Worm (Caenorhabditis elegans) whole organism, L1 larva: ENCODE data around the gene mdt-26.

Experiments used
- C04F5.9 ChIP-seq: sonication (generic microtip); optimal IDR thresholded peaks from 2 replicates; lab custom pipeline; 2016; ENCODE audit warnings: missing genetic modification characterization, missing compliant biosample characterization
- C16A3.4 ChIP-seq: fragments of 150-350 bp; optimal IDR thresholded peaks from 2 replicates; lab custom pipeline; 2014; ENCODE audit warnings: missing biosample characterization, missing genetic modification characterization
- C34B4.2 ChIP-seq: sonication (generic microtip); optimal IDR thresholded peaks from 2 replicates; lab custom pipeline; 2017; ENCODE audit warnings: mild to moderate bottlenecking, missing genetic modification characterization, missing compliant biosample characterization
- aly-2 ChIP-seq: fragments of 150-350 bp; optimal IDR thresholded peaks from 2 replicates; lab custom pipeline; 2014; ENCODE audit warnings: missing biosample characterization, missing genetic modification characterization
- ama-1 ChIP-seq: fragments of 150-350 bp; optimal IDR thresholded peaks from 2 replicates; lab custom pipeline; 2014
- blmp-1 ChIP-seq: fragments of 150-350 bp; optimal IDR thresholded peaks from 2 replicates; lab custom pipeline; 2014; ENCODE audit warnings: missing biosample characterization, missing genetic modification characterization
- ceh-88 ChIP-seq: fragments of 200-800 bp; sonication (Bioruptor generic); IDR thresholded peaks from 2 replicates; pipeline ENCODE4 v1.3.6; 2022; ENCODE audit warnings: missing genetic modification characterization, missing compliant biosample characterization
- dsc-1 ChIP-seq: sonication (generic microtip); optimal IDR thresholded peaks from 2 replicates; lab custom pipeline; 2016; ENCODE audit warnings: mild to moderate bottlenecking, missing genetic modification characterization, missing compliant biosample characterization
- efl-1 ChIP-seq, 4 experiments: fragments of 150-350 bp; optimal IDR thresholded peaks in 3 of 4; peaks in 1 of 4; 1 replicate in 1 of 4; 2 replicates in 3 of 4; lab custom pipeline; 2014; ENCODE audit warnings: missing biosample characterization in 2 of 4, missing genetic modification characterization in 2 of 4, missing genetic modification reagents in 2 of 4
- efl-3 ChIP-seq: fragments of 200-800 bp; sonication (Bioruptor generic); optimal IDR thresholded peaks from 2 replicates; lab custom pipeline; 2018; ENCODE audit warnings: mild to moderate bottlenecking, missing genetic modification characterization, missing compliant biosample characterization
- egl-27 ChIP-seq, 2 experiments: fragments of 150-350 bp in 1 of 2; sonication (generic microtip); optimal IDR thresholded peaks; 3 replicates each; lab custom pipeline; 2017 to 2018; ENCODE audit warnings: missing biosample characterization in 2 of 2, missing genetic modification characterization in 2 of 2, missing genetic modification reagents in 2 of 2
- elt-2 ChIP-seq: sonication (generic microtip); optimal IDR thresholded peaks from 2 replicates; lab custom pipeline; 2016; ENCODE audit warnings: missing genetic modification characterization, mild to moderate bottlenecking, inconsistent platforms, missing compliant biosample characterization, missing genetic modification reagents
- fkh-10 ChIP-seq: sonication (generic microtip); optimal IDR thresholded peaks from 2 replicates; lab custom pipeline; 2017; ENCODE audit warnings: missing biosample characterization, missing genetic modification reagents, missing genetic modification characterization
- fkh-4 ChIP-seq: sonication (generic microtip); optimal IDR thresholded peaks from 2 replicates; lab custom pipeline; 2016; ENCODE audit warnings: missing compliant biosample characterization, missing genetic modification characterization, borderline replicate concordance
- fkh-8 ChIP-seq: sonication (generic microtip); optimal IDR thresholded peaks from 2 replicates; lab custom pipeline; 2016; ENCODE audit warnings: mild to moderate bottlenecking, missing genetic modification characterization, missing compliant biosample characterization
- fos-1 ChIP-seq: fragments of 150-350 bp; optimal IDR thresholded peaks from 2 replicates; lab custom pipeline; 2014; ENCODE audit warnings: missing biosample characterization, missing genetic modification characterization
- grh-1 ChIP-seq: fragments of 200-800 bp; sonication (Bioruptor generic); IDR thresholded peaks from 2 replicates; pipeline ENCODE4 v1.3.6; 2022; ENCODE audit warnings: missing genetic modification reagents, missing genetic modification characterization, missing compliant biosample characterization
- hlh-17 ChIP-seq: fragments of 200-800 bp; sonication (Bioruptor generic); optimal IDR thresholded peaks from 2 replicates; lab custom pipeline; 2018; ENCODE audit warnings: missing genetic modification characterization, mild to moderate bottlenecking, missing compliant biosample characterization, moderate library complexity, borderline replicate concordance
- hlh-4 ChIP-seq: sonication (generic microtip); optimal IDR thresholded peaks from 2 replicates; lab custom pipeline; 2016; ENCODE audit warnings: mild to moderate bottlenecking, missing genetic modification characterization, missing compliant biosample characterization
- hpl-2 ChIP-seq: fragments of 150-350 bp; optimal IDR thresholded peaks from 2 replicates; lab custom pipeline; 2014; ENCODE audit warnings: missing biosample characterization, missing genetic modification reagents, missing genetic modification characterization
- irx-1 ChIP-seq: sonication (generic microtip); optimal IDR thresholded peaks from 2 replicates; lab custom pipeline; 2016; ENCODE audit warnings: missing genetic modification characterization, missing compliant biosample characterization
- isw-1 ChIP-seq: fragments of 200-800 bp; sonication (Bioruptor generic); IDR thresholded peaks from 2 replicates; pipeline ENCODE4 v1.3.6; 2022; ENCODE audit warnings: missing genetic modification characterization, missing compliant biosample characterization
- lin-13 ChIP-seq: fragments of 150-350 bp; optimal IDR thresholded peaks from 2 replicates; lab custom pipeline; 2014; ENCODE audit warnings: missing biosample characterization, missing genetic modification reagents, missing genetic modification characterization
- lin-14 ChIP-seq: fragments of 200-800 bp; sonication (Bioruptor generic); optimal IDR thresholded peaks from 2 replicates; lab custom pipeline; 2018; ENCODE audit warnings: mild to moderate bottlenecking, missing genetic modification characterization, moderate library complexity, missing compliant biosample characterization
- lin-15B ChIP-seq: fragments of 150-350 bp; sonication (generic microtip); optimal IDR thresholded peaks from 3 replicates; lab custom pipeline; 2014; ENCODE audit warnings: missing biosample characterization, missing genetic modification characterization
- lir-3 ChIP-seq: sonication (generic microtip); optimal IDR thresholded peaks from 2 replicates; lab custom pipeline; 2016; ENCODE audit warnings: mild to moderate bottlenecking, missing genetic modification characterization, moderate library complexity, missing compliant biosample characterization; ENCODE audit not compliant: poor library complexity
- lsy-2 ChIP-seq, 2 experiments: fragments of 150-350 bp; optimal IDR thresholded peaks; 2 replicates each; lab custom pipeline; 2014; ENCODE audit warnings: missing biosample characterization in 2 of 2, missing genetic modification characterization in 2 of 2
- mef-2 ChIP-seq: fragments of 150-350 bp; optimal IDR thresholded peaks from 2 replicates; lab custom pipeline; 2014; ENCODE audit warnings: missing biosample characterization, missing genetic modification characterization
- nhr-20 ChIP-seq: sonication (generic microtip); optimal IDR thresholded peaks from 2 replicates; lab custom pipeline; 2016; ENCODE audit warnings: mild to moderate bottlenecking, missing genetic modification characterization, missing compliant biosample characterization
- nhr-237 ChIP-seq: fragments of 150-350 bp; optimal IDR thresholded peaks from 2 replicates; lab custom pipeline; 2014; ENCODE audit warnings: missing biosample characterization, missing genetic modification characterization
- nhr-71 ChIP-seq: sonication (generic microtip); optimal IDR thresholded peaks from 2 replicates; lab custom pipeline; 2016; ENCODE audit warnings: mild to moderate bottlenecking, missing genetic modification characterization, moderate library complexity, missing compliant biosample characterization
- nhr-76 ChIP-seq: sonication (generic microtip); optimal IDR thresholded peaks from 2 replicates; lab custom pipeline; 2017; ENCODE audit warnings: missing biosample characterization, missing genetic modification characterization
- nhr-77 ChIP-seq: fragments of 150-350 bp; optimal IDR thresholded peaks from 2 replicates; lab custom pipeline; 2014; ENCODE audit warnings: missing biosample characterization, missing genetic modification characterization
- nhr-84 ChIP-seq: sonication (generic microtip); optimal IDR thresholded peaks from 2 replicates; lab custom pipeline; 2017; ENCODE audit warnings: missing biosample characterization, missing genetic modification characterization
- nhr-90 ChIP-seq: sonication (generic microtip); optimal IDR thresholded peaks from 2 replicates; lab custom pipeline; 2016; ENCODE audit warnings: mild to moderate bottlenecking, missing genetic modification characterization, missing compliant biosample characterization; ENCODE audit not compliant: poor library complexity
- pax-3 ChIP-seq: fragments of 200-800 bp; sonication (Bioruptor generic); optimal IDR thresholded peaks from 2 replicates; lab custom pipeline; 2018; ENCODE audit warnings: mild to moderate bottlenecking, missing genetic modification characterization, moderate library complexity, missing compliant biosample characterization
- pqm-1 ChIP-seq: sonication (generic microtip); optimal IDR thresholded peaks from 3 replicates; lab custom pipeline; 2017; ENCODE audit warnings: missing biosample characterization, missing genetic modification characterization
- rnt-1 ChIP-seq: sonication (generic microtip); optimal IDR thresholded peaks from 2 replicates; lab custom pipeline; 2016; ENCODE audit warnings: mild to moderate bottlenecking, missing genetic modification characterization, moderate library complexity, missing compliant biosample characterization
- snu-23 ChIP-seq: sonication (generic microtip); optimal IDR thresholded peaks from 2 replicates; lab custom pipeline; 2016; ENCODE audit warnings: missing genetic modification characterization, missing compliant biosample characterization
- swsn-7 ChIP-seq: sonication (generic microtip); optimal IDR thresholded peaks from 2 replicates; lab custom pipeline; 2016; ENCODE audit warnings: missing genetic modification characterization, missing compliant biosample characterization
- tbx-2 ChIP-seq: sonication (generic microtip); optimal IDR thresholded peaks from 2 replicates; lab custom pipeline; 2016; ENCODE audit warnings: missing genetic modification characterization, missing compliant biosample characterization
- unc-62 ChIP-seq: fragments of 150-350 bp; optimal IDR thresholded peaks from 2 replicates; lab custom pipeline; 2014; ENCODE audit warnings: missing biosample characterization, missing genetic modification reagents, missing genetic modification characterization
- unc-98 ChIP-seq: fragments of 200-800 bp; sonication (Bioruptor generic); IDR thresholded peaks from 2 replicates; pipeline ENCODE4 v1.3.6; 2022; ENCODE audit warnings: missing genetic modification characterization, missing compliant biosample characterization
- vab-15 ChIP-seq: sonication (generic microtip); optimal IDR thresholded peaks from 2 replicates; lab custom pipeline; 2017; ENCODE audit warnings: missing genotype, mild to moderate bottlenecking, missing genetic modification characterization, missing compliant biosample characterization
- xbp-1 ChIP-seq: sonication (generic microtip); optimal IDR thresholded peaks from 2 replicates; lab custom pipeline; 2016; ENCODE audit warnings: missing genetic modification characterization, missing compliant biosample characterization
- zag-1 ChIP-seq: fragments of 150-350 bp; optimal IDR thresholded peaks from 2 replicates; lab custom pipeline; 2014; ENCODE audit warnings: missing biosample characterization, missing genetic modification characterization
- zip-4 ChIP-seq: fragments of 200-800 bp; sonication (Bioruptor generic); optimal IDR thresholded peaks from 2 replicates; lab custom pipeline; 2018; ENCODE audit warnings: mild to moderate bottlenecking, missing genetic modification characterization, moderate library complexity, missing compliant biosample characterization

Gene mdt-26

DNA sequence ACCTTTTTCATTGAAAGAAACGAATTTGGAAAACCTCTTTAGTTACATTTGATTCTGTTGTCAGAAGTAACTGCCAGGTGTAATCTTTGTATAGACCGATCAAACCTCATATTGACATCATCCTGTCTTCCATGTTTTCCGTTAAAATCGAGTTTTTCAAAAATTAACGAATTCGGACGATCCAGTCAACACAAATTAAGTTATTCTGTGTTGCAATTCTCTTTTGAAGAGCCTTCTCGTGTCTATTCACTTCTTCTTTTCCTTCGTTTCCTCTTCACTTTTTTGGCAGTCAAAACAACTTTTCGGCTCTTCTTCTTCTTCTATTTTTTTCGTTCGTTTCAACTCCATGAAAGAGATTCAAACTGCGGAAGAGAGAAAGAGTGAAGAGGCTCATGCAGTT is 47.2 kb downstream of the mdt-26 start:
- peak; percentile 90 for TF ChIP-seq fkh-10
- TF ChIP-seq tbx-2: peak; percentile 42
- TF ChIP-seq lin-14 (GFP tag; lab: Kevin White, UChicago): peak; percentile 77
- no peak for TF ChIP-seq pax-3
- TF ChIP-seq nhr-71 (tag; lab: Kevin White, UChicago): peak; percentile 4
- TF ChIP-seq, all 84 proteins: peak for 4

DNA sequence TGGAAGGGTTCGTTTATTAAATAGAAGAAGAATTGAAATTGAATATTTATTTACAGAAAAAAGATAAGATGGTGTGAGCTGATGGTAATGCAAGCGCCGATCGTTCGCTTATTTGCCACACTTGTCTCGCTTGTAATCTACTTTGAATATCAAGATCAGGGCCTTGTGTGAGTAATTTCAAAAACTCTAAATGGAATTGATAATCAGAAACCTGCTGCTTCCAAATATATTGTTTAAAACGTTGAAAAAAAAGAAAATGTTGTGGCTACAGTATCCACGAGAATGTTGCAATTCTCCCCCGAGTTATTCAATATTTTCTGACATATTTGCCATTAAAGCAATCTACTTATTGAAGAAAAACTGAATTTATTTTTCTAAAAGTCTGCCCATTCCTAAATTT is 49.9 kb downstream of the mdt-26 start:
- no peak for TF ChIP-seq swsn-7 (tag; lab: Kevin White, UChicago)
- TF ChIP-seq zag-1 (tag; lab: Kevin White, UChicago): no peak
- no peak for TF ChIP-seq lsy-2 (tag; optimal IDR thresholded peaks at IDR 0.05; lab: Kevin White, UChicago)
- no peak for TF ChIP-seq nhr-84
- TF ChIP-seq hlh-17: no peak
- no peak for TF ChIP-seq efl-1 (optimal IDR thresholded peaks at IDR 0.05; lab: Kevin White, UChicago)
- TF ChIP-seq efl-1 (GFP tag; optimal IDR thresholded peaks at IDR 0.05 in 1 of 2; lab: Kevin White, UChicago): peak in 1 of 2 experiments; percentile 81

DNA sequence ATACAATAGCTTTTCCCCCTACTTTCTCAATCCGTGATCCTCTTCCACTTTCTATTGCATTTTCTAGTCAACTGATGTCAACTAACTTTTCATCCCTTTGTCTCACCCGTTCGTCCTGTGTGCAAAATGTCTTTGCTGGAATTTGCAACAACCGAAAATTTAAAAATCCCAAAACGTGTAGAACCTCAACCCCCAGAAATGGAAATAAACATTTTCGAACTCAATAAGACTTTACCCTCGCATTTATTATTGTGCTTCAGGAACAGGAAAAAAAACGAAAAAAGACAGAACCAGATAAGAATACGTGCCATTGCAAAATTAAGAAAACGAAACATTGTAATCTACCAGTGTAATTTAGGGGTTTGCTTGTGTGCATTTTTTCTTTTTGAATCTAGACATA is 51.1 kb downstream of the mdt-26 start:
- TF ChIP-seq lin-15B (tag; lab: Kevin White, UChicago): no peak
- TF ChIP-seq hpl-2: no peak
- no peak for TF ChIP-seq hlh-17
- TF ChIP-seq blmp-1 (tag; lab: Kevin White, UChicago): no peak
- no peak for TF ChIP-seq grh-1 (GFP tag; lab: Robert Waterston, UW)
- peak; percentile 3 for TF ChIP-seq snu-23 (GFP tag; lab: Kevin White, UChicago)
- no peak for TF ChIP-seq unc-98 (GFP tag; lab: Robert Waterston, UW)

DNA sequence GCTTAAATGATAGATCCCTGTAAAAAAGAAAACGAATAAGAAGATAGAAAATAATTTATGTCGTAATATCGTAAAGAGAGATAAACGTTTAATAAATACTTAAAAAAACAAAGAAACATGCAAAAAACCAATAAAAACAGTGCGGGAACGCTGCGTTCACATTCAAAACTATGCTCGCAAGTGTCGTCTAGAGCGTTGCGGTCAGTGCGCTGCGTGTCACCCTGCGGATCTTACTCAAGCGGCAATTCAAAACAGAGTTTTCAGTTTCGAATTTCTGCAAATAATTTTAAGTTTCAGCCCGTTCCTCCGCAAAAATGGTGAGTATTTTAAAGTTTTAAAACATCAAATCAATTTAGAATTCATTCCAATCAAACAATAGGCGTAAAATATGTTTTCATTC is 53.8 kb downstream of the mdt-26 start, which contains the start of the genes tiar-1 and lelo-4:
Gene tiar-1 (minus strand): TSS at position 17 of the 400 bp plus-strand sequence.
Gene lelo-4 (plus strand): TSS at position 118 of the 400 bp plus-strand sequence.
- TF ChIP-seq aly-2 (tag; lab: Kevin White, UChicago) (no peak), hpl-2 (no peak), irx-1 (tag; lab: Kevin White, UChicago) (no peak), unc-62 (GFP tag; lab: Kevin White, UChicago) (no peak), elt-2 (tag; lab: Kevin White, UChicago) (no peak), egl-27 (tag; optimal IDR thresholded peaks at IDR 0.05; lab: Kevin White, UChicago) (no peak), grh-1 (GFP tag; lab: Robert Waterston, UW) (no peak), C34B4.2 (tag; lab: Kevin White, UChicago) (no peak), vab-15 (tag; lab: Kevin White, UChicago) (no peak), C04F5.9 (no peak), swsn-7 (tag; lab: Kevin White, UChicago) (peak; percentile 54), pqm-1 (tag; lab: Kevin White, UChicago) (no peak), tbx-2 (peak; percentile 57), fkh-8 (tag; lab: Kevin White, UChicago) (peak; percentile 44), lin-14 (GFP tag; lab: Kevin White, UChicago) (peak; percentile 76), lir-3 (tag; lab: Kevin White, UChicago) (peak; percentile 42), unc-98 (GFP tag; lab: Robert Waterston, UW) (no peak), dsc-1 (no peak), efl-3 (GFP tag; lab: Kevin White, UChicago) (no peak), ceh-88 (GFP tag; lab: Robert Waterston, UW) (no peak), mef-2 (tag; lab: Kevin White, UChicago) (no peak), rnt-1 (tag; lab: Kevin White, UChicago) (peak; percentile 74), nhr-237 (tag; lab: Kevin White, UChicago) (no peak), hlh-17 (no peak), fkh-4 (tag; lab: Kevin White, UChicago) (no peak), C16A3.4 (tag; lab: Kevin White, UChicago) (peak; percentile 66), xbp-1 (tag; lab: Kevin White, UChicago) (peak; percentile 63), nhr-90 (peak; percentile 19), hlh-4 (no peak), nhr-76 (tag; lab: Kevin White, UChicago) (no peak), isw-1 (peak; percentile 50), zip-4 (GFP tag; lab: Kevin White, UChicago) (no peak), nhr-77 (tag; lab: Kevin White, UChicago) (peak; percentile 29), fos-1 (tag; lab: Kevin White, UChicago) (peak; percentile 60), zag-1 (tag; lab: Kevin White, UChicago) (no peak), lin-13 (GFP tag; lab: Kevin White, UChicago) (peak; percentile 50), nhr-20 (tag; lab: Kevin White, UChicago) (peak; percentile 68), ama-1 (lab: Kevin White, UChicago) (no peak)
